Fruit fly (Drosophila melanogaster) whole organism, pupa: Measurements from ENCODE around the gene Cad86C.

Experiments
- CG10348 ChIP-seq: fragments of 200-800 bp; sonication (Bioruptor generic); IDR thresholded peaks from 2 replicates; pipeline ENCODE4 v1.3.6; 2022; ENCODE audit warnings: missing biosample characterization, missing genetic modification characterization
- CG12605 ChIP-seq: fragments of 200-800 bp; sonication (Bioruptor generic); IDR thresholded peaks from 2 replicates; pipeline ENCODE4 v1.3.6; 2022; ENCODE audit warnings: missing biosample characterization, missing genetic modification characterization
- CG13204 ChIP-seq: fragments of 200-800 bp; sonication (Bioruptor generic); optimal IDR thresholded peaks from 2 replicates; lab custom pipeline; 2018; ENCODE audit warnings: missing biosample characterization, mild to moderate bottlenecking, missing genetic modification characterization, moderate library complexity
- CG14655 ChIP-seq: fragments of 200-800 bp; sonication (Bioruptor generic); optimal IDR thresholded peaks from 3 replicates; lab custom pipeline; 2017; ENCODE audit warnings: mild to moderate bottlenecking, missing biosample characterization, missing genetic modification reagents, missing genetic modification characterization
- CG15710 ChIP-seq: fragments of 200-800 bp; sonication (Bioruptor generic); optimal IDR thresholded peaks from 2 replicates; lab custom pipeline; 2018; ENCODE audit warnings: missing biosample characterization, mild to moderate bottlenecking, missing genetic modification characterization, moderate library complexity
- CG17806 ChIP-seq: fragments of 200-800 bp; sonication (Bioruptor generic); optimal IDR thresholded peaks from 2 replicates; lab custom pipeline; 2018; ENCODE audit warnings: missing biosample characterization, mild to moderate bottlenecking, missing genetic modification characterization, moderate library complexity
- CG32121 ChIP-seq: fragments of 200-800 bp; sonication (Bioruptor generic); IDR thresholded peaks from 2 replicates; pipeline ENCODE4 v1.3.6; 2022; ENCODE audit warnings: missing biosample characterization, missing genetic modification characterization
- CG34367 ChIP-seq: fragments of 200-800 bp; sonication (Bioruptor generic); optimal IDR thresholded peaks from 2 replicates; lab custom pipeline; 2018; ENCODE audit warnings: missing biosample characterization, mild to moderate bottlenecking, missing genetic modification characterization
- CG4496 ChIP-seq: fragments of 200-800 bp; sonication (Bioruptor generic); IDR thresholded peaks from 3 replicates; pipeline ENCODE4 v1.3.6; 2022; ENCODE audit warnings: missing biosample characterization, missing genetic modification characterization
- CG8159 ChIP-seq: fragments of 200-800 bp; sonication (Bioruptor generic); optimal IDR thresholded peaks from 3 replicates; lab custom pipeline; 2018; ENCODE audit warnings: missing biosample characterization, mild to moderate bottlenecking, missing genetic modification characterization, moderate library complexity
- CG8301 ChIP-seq: fragments of 200-800 bp; sonication (Bioruptor generic); optimal IDR thresholded peaks from 2 replicates; lab custom pipeline; 2018; ENCODE audit warnings: missing biosample characterization, mild to moderate bottlenecking, missing genetic modification characterization
- CG9948 ChIP-seq: fragments of 200-800 bp; sonication (Bioruptor generic); optimal IDR thresholded peaks from 2 replicates; lab custom pipeline; 2018; ENCODE audit warnings: missing biosample characterization, mild to moderate bottlenecking, missing genetic modification characterization, moderate library complexity
- D1 ChIP-seq: fragments of 200-800 bp; sonication (Bioruptor generic); optimal IDR thresholded peaks from 2 replicates; lab custom pipeline; 2018; ENCODE audit warnings: missing biosample characterization, mild to moderate bottlenecking, missing genetic modification characterization, moderate library complexity
- EcR ChIP-seq: fragments of 200-800 bp; sonication (Bioruptor generic); optimal IDR thresholded peaks from 3 replicates; lab custom pipeline; 2019; ENCODE audit warnings: missing biosample characterization, missing genetic modification characterization, mild to moderate bottlenecking, moderate library complexity, missing genetic modification reagents
- Ets98B ChIP-seq: fragments of 200-800 bp; sonication (Bioruptor generic); IDR thresholded peaks from 2 replicates; pipeline ENCODE4 v1.3.6; 2022; ENCODE audit warnings: missing biosample characterization, missing genetic modification characterization
- Pif1A ChIP-seq: fragments of 200-800 bp; sonication (Bioruptor generic); optimal IDR thresholded peaks from 3 replicates; lab custom pipeline; 2016; ENCODE audit warnings: missing biosample characterization, missing genetic modification characterization
- Pif1B ChIP-seq: fragments of 200-800 bp; sonication (Bioruptor generic); optimal IDR thresholded peaks from 3 replicates; lab custom pipeline; 2016; ENCODE audit warnings: missing biosample characterization, missing genetic modification characterization
- Snoo ChIP-seq: fragments of 200-800 bp; sonication (Bioruptor generic); optimal IDR thresholded peaks from 3 replicates; lab custom pipeline; 2017; ENCODE audit warnings: missing biosample characterization, mild to moderate bottlenecking, missing genetic modification characterization, inconsistent platforms
- fd96Ca ChIP-seq: fragments of 200-800 bp; sonication (Bioruptor generic); IDR thresholded peaks from 3 replicates; pipeline ENCODE4 v1.3.6; 2022; ENCODE audit warnings: missing biosample characterization, missing genetic modification characterization
- gl ChIP-seq: fragments of 200-800 bp; sonication (Bioruptor generic); optimal IDR thresholded peaks from 2 replicates; lab custom pipeline; 2018; ENCODE audit warnings: missing biosample characterization, mild to moderate bottlenecking, missing genetic modification characterization
- rn ChIP-seq: fragments of 200-800 bp; sonication (Bioruptor generic); IDR thresholded peaks from 2 replicates; pipeline ENCODE4 v1.3.6; 2022; ENCODE audit warnings: missing biosample characterization, missing genetic modification characterization

The Cad86C gene

dm6 chr3R:10826796-10827524 is at the start of gene Cad86C:
Gene Cad86C (plus strand): TSS chr3R:10827079.
- TF ChIP-seq fd96Ca (GFP tag; lab: Robert Waterston, UW) (peak; percentile 54; the same call in 2 of the 3 replicates), CG12605 (peak; percentile 68), CG10348 (GFP tag; lab: Robert Waterston, UW) (no peak), EcR (peak; percentile 75), CG8301 (tag; lab: Kevin White, UChicago) (peak; percentile 7), CG32121 (peak; percentile 44; the same call in 1 of the 2 replicates), gl (no peak), CG14655 (GFP tag; lab: Kevin White, UChicago) (peak; percentile 7), CG34367 (tag; lab: Kevin White, UChicago) (no peak), CG8159 (tag; lab: Kevin White, UChicago) (peak; percentile 19), CG9948 (tag; lab: Kevin White, UChicago) (no peak), CG17806 (tag; lab: Kevin White, UChicago) (no peak), CG15710 (no peak), Pif1A (peak; percentile 51), CG4496 (GFP tag; lab: Robert Waterston, UW) (peak; percentile 53; the same call in 2 of the 3 replicates), Ets98B (GFP tag; lab: Robert Waterston, UW) (peak; percentile 72), D1 (tag; lab: Kevin White, UChicago) (no peak), rn (no peak), Snoo (peak; percentile 10), Pif1B (peak; percentile 54), CG13204 (GFP tag; lab: Kevin White, UChicago) (peak; percentile 25)

- TF ChIP-seq CG9948 (tag; lab: Kevin White, UChicago): no peak
- no peak for TF ChIP-seq Pif1A
- TF ChIP-seq CG32121: no peak
- TF ChIP-seq CG13204 (GFP tag; lab: Kevin White, UChicago): no peak
- TF ChIP-seq gl: no peak
- no peak for TF ChIP-seq D1 (tag; lab: Kevin White, UChicago)
- TF ChIP-seq EcR: no peak
- TF ChIP-seq Pif1B: no peak
- TF ChIP-seq CG8159 (tag; lab: Kevin White, UChicago): no peak
- TF ChIP-seq CG12605: no peak
- TF ChIP-seq CG14655 (GFP tag; lab: Kevin White, UChicago): no peak
- no peak for TF ChIP-seq Ets98B (GFP tag; lab: Robert Waterston, UW)
- TF ChIP-seq CG17806 (tag; lab: Kevin White, UChicago): no peak
- no peak for TF ChIP-seq CG34367 (tag; lab: Kevin White, UChicago)
- TF ChIP-seq fd96Ca (GFP tag; lab: Robert Waterston, UW): no peak
- TF ChIP-seq CG8301 (tag; lab: Kevin White, UChicago): no peak
Observed at dm6 chr3R:10777274-10777673, 49.6 kb upstream of the Cad86C start, which contains the start of the genes CG45076, CG45078 and fau. Gene CG45076 (minus strand): TSS chr3R:10777374. Gene CG45078 (minus strand): TSS chr3R:10777374. Gene fau (minus strand): TSS chr3R:10777374.

dm6 chr3R:10778151-10778550 is 48.7 kb upstream of the Cad86C start:
- TF ChIP-seq gl (no peak), CG15710 (no peak), CG10348 (GFP tag; lab: Robert Waterston, UW) (no peak), EcR (no peak), CG4496 (GFP tag; lab: Robert Waterston, UW) (no peak), Pif1A (no peak), CG32121 (no peak), Snoo (no peak), CG8159 (tag; lab: Kevin White, UChicago) (no peak), CG12605 (no peak)
- TF ChIP-seq, all 21 proteins: peak for 0

DNA sequence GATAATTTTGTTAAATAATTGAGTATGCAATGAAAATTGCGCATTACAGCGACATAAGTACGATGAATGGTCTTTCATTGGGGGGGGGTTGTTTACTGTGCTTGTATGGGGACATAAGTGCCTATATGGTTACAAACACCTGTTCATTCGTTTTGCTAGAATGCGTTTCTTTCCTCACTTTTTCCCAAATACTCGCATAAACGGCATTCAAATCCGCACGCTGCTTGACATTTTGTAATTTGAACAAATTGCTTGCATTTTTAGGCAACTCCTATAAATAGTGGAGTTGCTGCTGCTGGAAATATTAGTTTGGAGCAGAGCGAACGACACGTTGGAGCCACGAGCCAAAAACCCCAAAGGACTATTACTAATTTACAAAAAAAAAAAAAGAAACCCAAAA is 47.6 kb upstream of the Cad86C start, which contains the start of gene Desi:
Gene Desi (plus strand): TSS at position 301 of the 400 bp plus-strand sequence.
- TF ChIP-seq Ets98B (GFP tag; lab: Robert Waterston, UW) (no peak), gl (no peak)

DNA sequence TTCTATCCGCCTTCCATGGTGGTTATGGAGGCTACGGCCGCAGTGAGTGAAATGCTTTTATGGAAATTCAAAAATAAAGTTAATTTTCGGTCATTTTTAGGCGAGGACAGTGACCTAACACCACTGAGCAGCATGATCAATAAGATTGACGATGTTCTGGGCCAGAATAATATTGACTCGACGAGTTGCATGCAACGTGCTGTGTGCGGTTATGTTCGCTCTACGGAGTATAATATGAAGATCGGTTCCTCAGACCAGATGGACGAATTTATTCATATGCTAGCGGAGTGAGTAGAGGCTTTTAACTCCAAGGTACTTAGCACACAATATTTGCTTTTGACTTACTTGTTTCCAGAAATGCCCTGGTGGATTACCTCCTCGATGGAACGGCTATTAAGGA is 46.7 kb upstream of the Cad86C start:
- TF ChIP-seq CG15710 (no peak), CG12605 (no peak), rn (no peak), CG13204 (GFP tag; lab: Kevin White, UChicago) (no peak), fd96Ca (GFP tag; lab: Robert Waterston, UW) (no peak), EcR (no peak), CG17806 (tag; lab: Kevin White, UChicago) (no peak), CG9948 (tag; lab: Kevin White, UChicago) (no peak), CG34367 (tag; lab: Kevin White, UChicago) (no peak), Ets98B (GFP tag; lab: Robert Waterston, UW) (no peak), CG4496 (GFP tag; lab: Robert Waterston, UW) (no peak), CG10348 (GFP tag; lab: Robert Waterston, UW) (no peak), CG32121 (no peak), CG14655 (GFP tag; lab: Kevin White, UChicago) (no peak), Snoo (no peak), CG8301 (tag; lab: Kevin White, UChicago) (no peak)
- TF ChIP-seq, all 21 proteins: peak for 0

- TF ChIP-seq rn: no peak
- no peak for TF ChIP-seq Pif1B
- no peak for TF ChIP-seq CG10348 (GFP tag; lab: Robert Waterston, UW)
- no peak for TF ChIP-seq CG17806 (tag; lab: Kevin White, UChicago)
- no peak for TF ChIP-seq EcR
- TF ChIP-seq CG12605: no peak
- no peak for TF ChIP-seq gl
- TF ChIP-seq fd96Ca (GFP tag; lab: Robert Waterston, UW): no peak
- TF ChIP-seq CG9948 (tag; lab: Kevin White, UChicago): no peak
- TF ChIP-seq Ets98B (GFP tag; lab: Robert Waterston, UW): no peak
- no peak for TF ChIP-seq CG15710
- TF ChIP-seq CG32121: no peak
- TF ChIP-seq CG8159 (tag; lab: Kevin White, UChicago): no peak
- TF ChIP-seq CG34367 (tag; lab: Kevin White, UChicago): no peak
- no peak for TF ChIP-seq CG8301 (tag; lab: Kevin White, UChicago)
- no peak for TF ChIP-seq Snoo
- no peak for TF ChIP-seq CG14655 (GFP tag; lab: Kevin White, UChicago)
- TF ChIP-seq CG13204 (GFP tag; lab: Kevin White, UChicago): no peak
- no peak for TF ChIP-seq D1 (tag; lab: Kevin White, UChicago)
Observed at dm6 chr3R:10782167-10782566, 44.7 kb upstream of the Cad86C start, which contains the start of gene CG42633. Gene CG42633 (minus strand): TSS chr3R:10782267.
